Worm (Caenorhabditis elegans) whole organism, L1 larva: ENCODE measurements around the gene drr-1.

Experiments used
- C04F5.9 ChIP-seq: sonication (generic microtip); optimal IDR thresholded peaks from 2 replicates; lab custom pipeline; 2016; ENCODE audit warnings: missing genetic modification characterization, missing compliant biosample characterization
- C16A3.4 ChIP-seq: fragments of 150-350 bp; optimal IDR thresholded peaks from 2 replicates; lab custom pipeline; 2014; ENCODE audit warnings: missing biosample characterization, missing genetic modification characterization
- ceh-82 ChIP-seq, 3 experiments: fragments of 150-350 bp in 1 of 3; sonication (generic microtip) in 2 of 3; optimal IDR thresholded peaks; 2 replicates each; lab custom pipeline; 2014 to 2017; ENCODE audit warnings: missing biosample characterization in 3 of 3, missing genetic modification characterization in 3 of 3
- ceh-88 ChIP-seq: fragments of 200-800 bp; sonication (Bioruptor generic); IDR thresholded peaks from 2 replicates; pipeline ENCODE4 v1.3.6; 2022; ENCODE audit warnings: missing genetic modification characterization, missing compliant biosample characterization
- ceh-90 ChIP-seq: sonication (generic microtip); optimal IDR thresholded peaks from 2 replicates; lab custom pipeline; 2016; ENCODE audit warnings: missing genetic modification characterization, missing compliant biosample characterization
- dsc-1 ChIP-seq: sonication (generic microtip); optimal IDR thresholded peaks from 2 replicates; lab custom pipeline; 2016; ENCODE audit warnings: mild to moderate bottlenecking, missing genetic modification characterization, missing compliant biosample characterization
- efl-1 ChIP-seq, 4 experiments: fragments of 150-350 bp; optimal IDR thresholded peaks in 3 of 4; peaks in 1 of 4; 1 replicate in 1 of 4; 2 replicates in 3 of 4; lab custom pipeline; 2014; ENCODE audit warnings: missing biosample characterization in 2 of 4, missing genetic modification characterization in 2 of 4, missing genetic modification reagents in 2 of 4
- efl-3 ChIP-seq: fragments of 200-800 bp; sonication (Bioruptor generic); optimal IDR thresholded peaks from 2 replicates; lab custom pipeline; 2018; ENCODE audit warnings: mild to moderate bottlenecking, missing genetic modification characterization, missing compliant biosample characterization
- egl-13 ChIP-seq: sonication (generic microtip); optimal IDR thresholded peaks from 2 replicates; lab custom pipeline; 2016; ENCODE audit warnings: missing genotype, missing genetic modification reagents, missing genetic modification characterization, missing compliant biosample characterization
- egl-27 ChIP-seq, 2 experiments: fragments of 150-350 bp in 1 of 2; sonication (generic microtip); optimal IDR thresholded peaks; 3 replicates each; lab custom pipeline; 2017 to 2018; ENCODE audit warnings: missing biosample characterization in 2 of 2, missing genetic modification characterization in 2 of 2, missing genetic modification reagents in 2 of 2
- elt-2 ChIP-seq: sonication (generic microtip); optimal IDR thresholded peaks from 2 replicates; lab custom pipeline; 2016; ENCODE audit warnings: missing genetic modification characterization, mild to moderate bottlenecking, inconsistent platforms, missing compliant biosample characterization, missing genetic modification reagents
- ets-5 ChIP-seq: fragments of 200-800 bp; sonication (Bioruptor generic); IDR thresholded peaks from 2 replicates; pipeline ENCODE4 v1.3.6; 2022; ENCODE audit warnings: missing genetic modification characterization, missing compliant biosample characterization
- fkh-10 ChIP-seq: sonication (generic microtip); optimal IDR thresholded peaks from 2 replicates; lab custom pipeline; 2017; ENCODE audit warnings: missing biosample characterization, missing genetic modification reagents, missing genetic modification characterization
- fkh-8 ChIP-seq: sonication (generic microtip); optimal IDR thresholded peaks from 2 replicates; lab custom pipeline; 2016; ENCODE audit warnings: mild to moderate bottlenecking, missing genetic modification characterization, missing compliant biosample characterization
- fos-1 ChIP-seq: fragments of 150-350 bp; optimal IDR thresholded peaks from 2 replicates; lab custom pipeline; 2014; ENCODE audit warnings: missing biosample characterization, missing genetic modification characterization
- grh-1 ChIP-seq: fragments of 200-800 bp; sonication (Bioruptor generic); IDR thresholded peaks from 2 replicates; pipeline ENCODE4 v1.3.6; 2022; ENCODE audit warnings: missing genetic modification reagents, missing genetic modification characterization, missing compliant biosample characterization
- hlh-17 ChIP-seq: fragments of 200-800 bp; sonication (Bioruptor generic); optimal IDR thresholded peaks from 2 replicates; lab custom pipeline; 2018; ENCODE audit warnings: missing genetic modification characterization, mild to moderate bottlenecking, missing compliant biosample characterization, moderate library complexity, borderline replicate concordance
- hlh-4 ChIP-seq: sonication (generic microtip); optimal IDR thresholded peaks from 2 replicates; lab custom pipeline; 2016; ENCODE audit warnings: mild to moderate bottlenecking, missing genetic modification characterization, missing compliant biosample characterization
- lin-13 ChIP-seq: fragments of 150-350 bp; optimal IDR thresholded peaks from 2 replicates; lab custom pipeline; 2014; ENCODE audit warnings: missing biosample characterization, missing genetic modification reagents, missing genetic modification characterization
- lin-39 ChIP-seq: fragments of 150-350 bp; optimal IDR thresholded peaks from 2 replicates; lab custom pipeline; 2014; ENCODE audit warnings: missing biosample characterization, missing genetic modification reagents, missing genetic modification characterization
- lir-3 ChIP-seq: sonication (generic microtip); optimal IDR thresholded peaks from 2 replicates; lab custom pipeline; 2016; ENCODE audit warnings: mild to moderate bottlenecking, missing genetic modification characterization, moderate library complexity, missing compliant biosample characterization; ENCODE audit not compliant: poor library complexity
- mdl-1 ChIP-seq, 2 experiments: fragments of 150-350 bp; optimal IDR thresholded peaks; 2 replicates each; lab custom pipeline; 2014 to 2017; ENCODE audit warnings: missing biosample characterization in 2 of 2, missing genetic modification characterization in 2 of 2, inconsistent platforms in 1 of 2
- mef-2 ChIP-seq: fragments of 150-350 bp; optimal IDR thresholded peaks from 2 replicates; lab custom pipeline; 2014; ENCODE audit warnings: missing biosample characterization, missing genetic modification characterization
- mep-1 ChIP-seq: fragments of 150-350 bp; optimal IDR thresholded peaks from 2 replicates; lab custom pipeline; 2014; ENCODE audit warnings: missing biosample characterization, missing genetic modification characterization
- nhr-11 ChIP-seq: fragments of 150-350 bp; optimal IDR thresholded peaks from 2 replicates; lab custom pipeline; 2014; ENCODE audit warnings: missing biosample characterization, missing genetic modification characterization
- nhr-47 ChIP-seq: sonication (generic microtip); optimal IDR thresholded peaks from 2 replicates; lab custom pipeline; 2016; ENCODE audit warnings: mild to moderate bottlenecking, missing genetic modification characterization, moderate library complexity, missing compliant biosample characterization
- nhr-71 ChIP-seq: sonication (generic microtip); optimal IDR thresholded peaks from 2 replicates; lab custom pipeline; 2016; ENCODE audit warnings: mild to moderate bottlenecking, missing genetic modification characterization, moderate library complexity, missing compliant biosample characterization
- nhr-76 ChIP-seq: sonication (generic microtip); optimal IDR thresholded peaks from 2 replicates; lab custom pipeline; 2017; ENCODE audit warnings: missing biosample characterization, missing genetic modification characterization
- nhr-77 ChIP-seq: fragments of 150-350 bp; optimal IDR thresholded peaks from 2 replicates; lab custom pipeline; 2014; ENCODE audit warnings: missing biosample characterization, missing genetic modification characterization
- pax-3 ChIP-seq: fragments of 200-800 bp; sonication (Bioruptor generic); optimal IDR thresholded peaks from 2 replicates; lab custom pipeline; 2018; ENCODE audit warnings: mild to moderate bottlenecking, missing genetic modification characterization, moderate library complexity, missing compliant biosample characterization
- skn-1 ChIP-seq: fragments of 150-350 bp; optimal IDR thresholded peaks from 2 replicates; lab custom pipeline; 2014; ENCODE audit warnings: missing biosample characterization, missing genetic modification characterization
- sptf-1 ChIP-seq: fragments of 150-350 bp; optimal IDR thresholded peaks from 2 replicates; lab custom pipeline; 2014; ENCODE audit warnings: missing biosample characterization, missing genetic modification characterization
- tlp-1 ChIP-seq: fragments of 150-350 bp; optimal IDR thresholded peaks from 2 replicates; lab custom pipeline; 2014; ENCODE audit warnings: missing biosample characterization, missing genetic modification characterization
- unc-62 ChIP-seq: fragments of 150-350 bp; optimal IDR thresholded peaks from 2 replicates; lab custom pipeline; 2014; ENCODE audit warnings: missing biosample characterization, missing genetic modification reagents, missing genetic modification characterization
- unc-86 ChIP-seq: sonication (generic microtip); optimal IDR thresholded peaks from 2 replicates; lab custom pipeline; 2016; ENCODE audit warnings: missing genetic modification characterization, missing compliant biosample characterization
- unc-98 ChIP-seq: fragments of 200-800 bp; sonication (Bioruptor generic); IDR thresholded peaks from 2 replicates; pipeline ENCODE4 v1.3.6; 2022; ENCODE audit warnings: missing genetic modification characterization, missing compliant biosample characterization
- xbp-1 ChIP-seq: sonication (generic microtip); optimal IDR thresholded peaks from 2 replicates; lab custom pipeline; 2016; ENCODE audit warnings: missing genetic modification characterization, missing compliant biosample characterization
- zag-1 ChIP-seq: fragments of 150-350 bp; optimal IDR thresholded peaks from 2 replicates; lab custom pipeline; 2014; ENCODE audit warnings: missing biosample characterization, missing genetic modification characterization
- zip-4 ChIP-seq: fragments of 200-800 bp; sonication (Bioruptor generic); optimal IDR thresholded peaks from 2 replicates; lab custom pipeline; 2018; ENCODE audit warnings: mild to moderate bottlenecking, missing genetic modification characterization, moderate library complexity, missing compliant biosample characterization
- ztf-11 ChIP-seq, 2 experiments: sonication (generic microtip); optimal IDR thresholded peaks; 2 replicates each; lab custom pipeline; 2016 to 2017; ENCODE audit warnings: missing genetic modification characterization in 2 of 2, missing biosample characterization in 1 of 2, missing compliant biosample characterization in 1 of 2

The drr-1 gene

ce11 chrII:13489896-13490295, 5.8 kb downstream of the drr-1 start:
- TF ChIP-seq egl-27 (tag; optimal IDR thresholded peaks at IDR 0.05; lab: Kevin White, UChicago) (no peak), fkh-8 (tag; lab: Kevin White, UChicago) (no peak), efl-3 (GFP tag; lab: Kevin White, UChicago) (no peak), sptf-1 (tag; lab: Kevin White, UChicago) (no peak), ceh-88 (GFP tag; lab: Robert Waterston, UW) (no peak), egl-13 (tag; lab: Kevin White, UChicago) (no peak), mdl-1 (tag; optimal IDR thresholded peaks at IDR 0.05; lab: Kevin White, UChicago) (no peak), zip-4 (GFP tag; lab: Kevin White, UChicago) (no peak), elt-2 (tag; lab: Kevin White, UChicago) (no peak), fos-1 (no peak), pax-3 (no peak), zag-1 (tag; lab: Kevin White, UChicago) (no peak), fkh-10 (no peak), lir-3 (tag; lab: Kevin White, UChicago) (no peak), ets-5 (no peak), ceh-90 (tag; lab: Kevin White, UChicago) (no peak), nhr-76 (tag; lab: Kevin White, UChicago) (no peak), ztf-11 (tag; optimal IDR thresholded peaks at IDR 0.05; lab: Kevin White, UChicago) (no peak)
- TF ChIP-seq, all 84 proteins: peak for 0

DNA sequence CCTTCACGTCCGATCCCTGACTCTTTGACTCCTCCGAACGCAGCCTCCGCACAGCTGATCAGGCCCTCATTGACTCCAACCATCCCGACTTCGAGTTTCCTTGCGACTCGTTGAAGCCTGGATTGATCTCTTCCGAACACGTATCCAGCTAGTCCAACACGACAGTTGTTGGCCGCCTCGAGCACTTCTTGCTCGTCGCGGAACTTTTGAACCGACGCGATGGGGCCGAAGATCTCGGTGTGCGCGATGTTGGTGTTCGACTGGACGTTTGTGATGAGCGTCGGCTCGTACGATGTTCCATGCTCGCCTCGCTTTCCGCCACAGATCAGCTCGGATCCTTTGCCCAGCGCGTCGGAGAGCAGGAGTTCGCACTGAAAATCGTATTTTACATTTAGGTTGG, 8.1 kb downstream of the drr-1 start:
- TF ChIP-seq nhr-77 (tag; lab: Kevin White, UChicago) (no peak), C04F5.9 (tag; lab: Kevin White, UChicago) (no peak), unc-62 (GFP tag; lab: Kevin White, UChicago) (no peak), lin-13 (GFP tag; lab: Kevin White, UChicago) (no peak), nhr-47 (tag; lab: Kevin White, UChicago) (no peak), grh-1 (0 out of 2 replicates have a peak, but pooled peaks have one; percentile 11), unc-98 (GFP tag; lab: Robert Waterston, UW) (no peak), hlh-4 (tag; lab: Kevin White, UChicago) (no peak)

DNA sequence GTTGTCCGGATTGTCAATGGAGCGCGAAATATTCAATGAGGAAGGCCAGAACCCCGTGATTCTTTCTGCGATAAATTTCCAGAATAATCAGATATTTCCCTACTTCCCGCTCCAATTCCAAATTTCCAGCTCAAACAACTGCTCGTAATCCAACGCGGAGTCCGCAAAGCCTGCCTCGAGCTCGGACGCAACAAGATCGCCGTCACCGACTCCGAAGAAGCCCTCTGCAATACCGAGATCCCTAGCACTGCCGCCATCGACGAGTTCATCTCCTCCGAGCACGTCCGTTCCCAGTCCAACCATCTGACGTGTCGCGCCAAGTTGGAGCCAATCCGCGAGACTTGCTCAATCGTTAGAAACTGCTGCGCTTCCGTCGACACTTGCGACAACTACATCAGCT, 10.6 kb downstream of the drr-1 start:
- TF ChIP-seq nhr-76 (tag; lab: Kevin White, UChicago) (no peak), tlp-1 (tag; lab: Kevin White, UChicago) (no peak), mep-1 (tag; lab: Kevin White, UChicago) (no peak), nhr-11 (tag; lab: Kevin White, UChicago) (no peak), lin-39 (tag; lab: Kevin White, UChicago) (no peak), C16A3.4 (tag; lab: Kevin White, UChicago) (no peak), elt-2 (tag; lab: Kevin White, UChicago) (no peak), grh-1 (no peak), nhr-71 (tag; lab: Kevin White, UChicago) (no peak), hlh-17 (GFP tag; lab: Kevin White, UChicago) (no peak), unc-86 (tag; lab: Kevin White, UChicago) (no peak), fkh-8 (tag; lab: Kevin White, UChicago) (no peak), nhr-47 (tag; lab: Kevin White, UChicago) (no peak), ceh-82 (tag; optimal IDR thresholded peaks at IDR 0.05; lab: Kevin White, UChicago) (no peak), egl-27 (tag; optimal IDR thresholded peaks at IDR 0.05; lab: Kevin White, UChicago) (no peak), dsc-1 (tag; lab: Kevin White, UChicago) (no peak), fkh-10 (no peak)
- TF ChIP-seq, all 84 proteins: peak for 0

DNA sequence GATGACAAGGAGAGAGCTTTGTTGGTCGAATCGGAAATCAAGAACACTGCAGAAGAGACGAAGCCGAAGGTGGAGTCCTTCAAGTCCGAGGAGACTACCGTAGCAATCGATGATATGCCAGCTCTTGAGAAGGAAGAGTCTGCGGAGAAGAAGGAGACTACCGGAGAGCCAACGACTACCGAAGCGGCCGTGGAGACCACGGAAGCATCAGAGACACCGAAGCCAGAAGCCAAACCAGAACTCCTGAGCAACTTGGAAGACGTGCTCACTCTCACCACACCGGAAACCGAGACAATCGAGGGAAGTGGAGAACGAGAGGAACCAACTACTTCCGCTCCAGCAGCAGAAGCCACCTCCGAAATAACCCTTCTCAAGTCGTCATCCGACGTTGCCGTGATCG, 11.6 kb downstream of the drr-1 start:
- no peak for TF ChIP-seq sptf-1 (tag; lab: Kevin White, UChicago)
- no peak for TF ChIP-seq skn-1 (tag; lab: Kevin White, UChicago)
- no peak for TF ChIP-seq efl-1 (optimal IDR thresholded peaks at IDR 0.05; lab: Kevin White, UChicago)
- peak in 1 of 2 experiments; percentile 21 for TF ChIP-seq efl-1 (GFP tag; optimal IDR thresholded peaks at IDR 0.05 in 1 of 2; lab: Kevin White, UChicago)
- no peak for TF ChIP-seq xbp-1 (tag; lab: Kevin White, UChicago)
- no peak for TF ChIP-seq mef-2 (tag; lab: Kevin White, UChicago)
